Worm (Caenorhabditis elegans): ENCODE data around the gene arrd-26.
"Not testable (repeated sequence)": the region's sequence is repeated elsewhere in the genome, so short reads cannot be mapped to it uniquely, and the experiment has no call there.

Gene arrd-26

DNA sequence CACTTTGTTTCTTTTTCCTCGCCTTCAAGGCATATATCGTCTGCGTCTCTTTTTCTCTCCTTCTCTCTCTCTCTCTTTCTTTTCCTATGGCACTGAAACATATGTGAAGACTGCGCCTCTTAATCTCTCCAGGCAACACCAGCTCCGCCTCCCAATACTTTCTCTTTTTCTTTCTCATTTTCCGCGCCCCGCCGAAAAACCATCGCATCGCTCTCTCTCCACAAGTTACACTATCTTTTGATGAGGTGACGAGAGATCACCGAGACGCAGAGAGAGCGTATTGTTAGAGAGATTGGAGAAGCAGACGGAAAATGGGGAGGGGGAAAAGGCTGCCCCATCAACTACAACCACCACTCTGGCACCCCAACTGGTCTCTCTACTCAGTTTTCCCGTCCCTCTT, 17.2 kb upstream of the arrd-26 start (continued):
- TF ChIP-seq dve-1 (tag; optimal IDR thresholded peaks at IDR 0.05; ENCODE audit: insufficient read depth), result no peak
- peak; percentile 31 for TF ChIP-seq lin-13 (GFP tag; optimal IDR thresholded peaks at IDR 0.05)
- TF ChIP-seq fkh-10 (GFP tag; optimal IDR thresholded peaks at IDR 0.05), result peak; percentile 82
- TF ChIP-seq nhr-41 (GFP tag; IDR thresholded peaks at IDR 0.05), result no peak
- TF ChIP-seq mxl-3 (GFP tag; optimal IDR thresholded peaks at IDR 0.05), result peak; percentile 69

DNA sequence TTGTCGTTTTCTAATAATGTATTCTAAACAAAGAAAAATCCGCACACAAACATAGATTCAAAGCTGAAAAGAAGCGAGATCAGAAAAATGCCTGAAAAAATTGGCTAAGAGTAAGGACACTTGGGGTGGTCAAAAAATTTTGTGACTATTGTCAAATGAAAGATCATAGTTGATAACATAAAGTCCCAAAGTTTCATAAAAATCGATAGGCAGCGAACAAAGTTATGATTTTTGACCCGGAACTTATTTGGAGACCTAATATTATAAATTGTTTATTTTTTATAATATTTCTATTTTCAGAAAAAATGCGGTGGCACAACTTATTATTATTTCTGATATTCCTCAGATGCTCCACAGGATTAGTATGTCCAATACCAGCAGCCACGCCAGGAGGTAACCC, 14.8 kb upstream of the arrd-26 start, which contains the start of gene R05C11.4:
R05C11.4 (plus strand) TSS at position 301 of the 400 bp plus-strand sequence.
- TF ChIP-seq Y75B8A.6 (GFP tag; IDR thresholded peaks at IDR 0.05); mdl-1 (tag; optimal IDR thresholded peaks at IDR 0.05); lin-38 (GFP tag; IDR thresholded peaks at IDR 0.05): not testable (repeated sequence)

ce11 chrIV:2052337-2052736, 13.7 kb upstream of the arrd-26 start:
- no peak for TF ChIP-seq lin-15B (tag; optimal IDR thresholded peaks at IDR 0.05)
- TF ChIP-seq lin-13 (GFP tag; optimal IDR thresholded peaks at IDR 0.05), result no peak
- TF ChIP-seq tag-97 (GFP tag; IDR thresholded peaks at IDR 0.05), result no peak
- peak in 1 of 2 experiments; percentile 12 for TF ChIP-seq lsy-2 (tag; optimal IDR thresholded peaks at IDR 0.05)
- no peak for TF ChIP-seq fos-1 (tag; optimal IDR thresholded peaks at IDR 0.05)
- no peak for TF ChIP-seq ama-1 (optimal IDR thresholded peaks at IDR 0.05)
- peak; percentile 86 for TF ChIP-seq ces-1 (GFP tag; optimal IDR thresholded peaks at IDR 0.05)
- no peak for TF ChIP-seq daf-16 (GFP tag; optimal IDR thresholded peaks at IDR 0.05)
- TF ChIP-seq daf-16 (tag; optimal IDR thresholded peaks at IDR 0.05), result no peak
- no peak for TF ChIP-seq zfp-2 (tag; optimal IDR thresholded peaks at IDR 0.05)
- 0 out of 2 replicates have a peak, but pooled peaks have one; percentile 9 for TF ChIP-seq hmg-1.1 (GFP tag; IDR thresholded peaks at IDR 0.05)
- no peak for TF ChIP-seq Y105C5A.15 (GFP tag; IDR thresholded peaks at IDR 0.05)
- TF ChIP-seq dmd-6 (GFP tag; IDR thresholded peaks at IDR 0.05), result no peak
- 0 out of 2 replicates have a peak, but pooled peaks have one; percentile 30 for TF ChIP-seq ctbp-1 (GFP tag; IDR thresholded peaks at IDR 0.05)
- no peak for TF ChIP-seq lim-7 (GFP tag; IDR thresholded peaks at IDR 0.05)
- TF ChIP-seq rbr-2 (tag; optimal IDR thresholded peaks at IDR 0.05), result peak; percentile 20
- no peak for TF ChIP-seq nhr-77 (tag; optimal IDR thresholded peaks at IDR 0.05)
- TF ChIP-seq ceh-28 (tag; optimal IDR thresholded peaks at IDR 0.05), result no peak
- peak; percentile 1 for TF ChIP-seq aha-1 (tag)
- TF ChIP-seq attf-4 (tag; optimal IDR thresholded peaks at IDR 0.05), result no peak
- TF ChIP-seq F49E8.2 (tag; optimal IDR thresholded peaks at IDR 0.05; ENCODE audit: borderline replicate concordance), result no peak
- no peak for TF ChIP-seq sdz-12 (GFP tag; optimal IDR thresholded peaks at IDR 0.05)
- no peak for TF ChIP-seq madf-5 (GFP tag; IDR thresholded peaks at IDR 0.05)
- no peak for TF ChIP-seq tra-1 (GFP tag; IDR thresholded peaks at IDR 0.05)
- no peak for TF ChIP-seq jun-1 (tag; optimal IDR thresholded peaks at IDR 0.05)
- no peak for TF ChIP-seq zip-2 (tag; optimal IDR thresholded peaks at IDR 0.05)
- TF ChIP-seq nhr-25 (tag; optimal IDR thresholded peaks at IDR 0.05; ENCODE audit: borderline replicate concordance, insufficient read depth), result no peak

- TF ChIP-seq daf-16 (GFP tag; optimal IDR thresholded peaks at IDR 0.05), result no peak
- no peak for TF ChIP-seq daf-16 (tag; optimal IDR thresholded peaks at IDR 0.05)
- no peak for TF ChIP-seq Y48G9A.11 (GFP tag; IDR thresholded peaks at IDR 0.05)
- TF ChIP-seq zfp-3 (GFP tag; conservative IDR thresholded peaks at IDR 0.05), result no peak
- TF ChIP-seq lsy-2 (tag; optimal IDR thresholded peaks at IDR 0.05), result peak in 1 of 2 experiments; percentile 41
- TF ChIP-seq hlh-11 (tag; optimal IDR thresholded peaks at IDR 0.05), result peak; percentile 14
- no peak for TF ChIP-seq ceh-28 (tag; optimal IDR thresholded peaks at IDR 0.05)
- no peak for TF ChIP-seq lin-29 (GFP tag; IDR thresholded peaks at IDR 0.05)
- TF ChIP-seq zip-11 (GFP tag; IDR thresholded peaks at IDR 0.05), result no peak
- no peak for TF ChIP-seq lir-3 (tag; optimal IDR thresholded peaks at IDR 0.05)
- no peak for TF ChIP-seq nhr-111 (GFP tag; optimal IDR thresholded peaks at IDR 0.05)
- peak; percentile 55 for TF ChIP-seq fkh-10 (GFP tag; optimal IDR thresholded peaks at IDR 0.05)
- no peak for TF ChIP-seq nhr-42 (GFP tag; IDR thresholded peaks at IDR 0.05)
- TF ChIP-seq unc-39 (tag; optimal IDR thresholded peaks at IDR 0.05), result no peak
- TF ChIP-seq ceh-20 (GFP tag; IDR thresholded peaks at IDR 0.05), result peak; percentile 44; the same call in 1 of the 2 replicates
- no peak for TF ChIP-seq spr-1 (tag; optimal IDR thresholded peaks at IDR 0.05)
- TF ChIP-seq nhr-10 (tag; optimal IDR thresholded peaks at IDR 0.05), result no peak
- no peak for TF ChIP-seq saeg-2 (GFP tag; IDR thresholded peaks at IDR 0.05)
- no peak for TF ChIP-seq nhr-25 (tag; optimal IDR thresholded peaks at IDR 0.05; ENCODE audit: borderline replicate concordance, insufficient read depth)
- TF ChIP-seq cey-2 (tag; optimal IDR thresholded peaks at IDR 0.05; ENCODE audit: borderline replicate concordance, insufficient read depth), result no peak
Measured at ce11 chrIV:2053591-2053990, 12.4 kb upstream of the arrd-26 start.
